Worm (Caenorhabditis elegans): ENCODE measurements around the gene hlh-29.

- TF ChIP-seq fkh-6 (tag; optimal IDR thresholded peaks at IDR 0.05) (no peak), dmd-4 (tag; optimal IDR thresholded peaks at IDR 0.05; ENCODE audit: borderline replicate concordance) (no peak), elt-2 (tag; optimal IDR thresholded peaks at IDR 0.05) (no peak), fax-1 (tag; optimal IDR thresholded peaks at IDR 0.05) (no peak), che-1 (tag; optimal IDR thresholded peaks at IDR 0.05) (no peak), dve-1 (tag; optimal IDR thresholded peaks at IDR 0.05) (no peak), pha-4 (tag; optimal IDR thresholded peaks at IDR 0.05) (no peak), unc-86 (tag; optimal IDR thresholded peaks at IDR 0.05) (no peak), nfya-1 (tag; optimal IDR thresholded peaks at IDR 0.05) (no peak), hlh-15 (tag; optimal IDR thresholded peaks at IDR 0.05) (no peak), sox-4 (tag; optimal IDR thresholded peaks at IDR 0.05) (no peak)
Measured at ce11 chrX:17519476-17519875, 29.0 kb downstream of the hlh-29 start.

All from whole organism, late embryonic.